Worm (Caenorhabditis elegans): ENCODE results near the gene C49H3.4.
"Not testable (repeated sequence)": the region's sequence is repeated elsewhere in the genome, so short reads cannot be mapped to it uniquely, and the experiment has no call there.

Gene C49H3.4

DNA sequence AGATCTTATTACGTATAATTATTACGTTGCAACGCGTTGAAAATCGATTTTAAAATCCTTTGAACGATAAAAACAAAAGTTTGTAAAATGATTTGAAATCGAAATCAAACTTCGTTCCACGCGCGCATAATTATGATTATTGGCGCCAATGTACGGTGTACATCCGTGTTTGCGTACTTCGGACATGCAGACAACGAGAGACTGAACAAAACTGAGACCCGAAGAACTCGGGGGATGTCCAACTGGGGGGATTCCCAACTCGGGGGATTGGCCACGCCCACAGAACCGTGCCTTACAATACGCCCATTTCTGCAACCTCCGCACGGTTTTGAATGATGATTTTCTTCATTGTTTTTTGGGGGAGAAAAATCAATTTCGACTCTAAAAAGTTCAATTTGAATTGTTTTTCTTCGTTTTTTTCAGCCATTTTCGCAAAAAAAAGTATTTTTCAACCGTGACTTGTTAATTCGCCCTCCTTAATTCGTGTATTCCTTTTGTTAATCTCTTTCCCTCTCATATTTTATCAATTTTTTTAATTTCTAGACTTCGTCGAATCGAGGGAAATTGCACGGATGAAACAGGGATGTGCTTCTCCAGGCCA lies 31.9 kb downstream of the C49H3.4 start, which contains the start of gene F20D12.12 (continued):
- TF ChIP-seq K11D2.4 (GFP tag; IDR thresholded peaks at IDR 0.05), result peak; percentile 91
- TF ChIP-seq ekl-4 (GFP tag; IDR thresholded peaks at IDR 0.05), result peak; percentile 90
- TF ChIP-seq attf-5 (GFP tag; optimal IDR thresholded peaks at IDR 0.05), result peak; percentile 94
- peak; percentile 98 for TF ChIP-seq ztf-28 (GFP tag; IDR thresholded peaks at IDR 0.05)
- peak; percentile 88 for TF ChIP-seq C06A6.2 (GFP tag; conservative IDR thresholded peaks at IDR 0.05)
- TF ChIP-seq B0019.2 (GFP tag; conservative IDR thresholded peaks at IDR 0.05), result peak; percentile 96
- peak; percentile 51 for TF ChIP-seq ZK185.1 (tag; optimal IDR thresholded peaks at IDR 0.05; ENCODE audit: poor library complexity, severe bottlenecking)
- TF ChIP-seq egrh-3 (GFP tag; IDR thresholded peaks at IDR 0.05), result peak; percentile 83
- peak; percentile 59 for TF ChIP-seq tbp1 (GFP tag; optimal IDR thresholded peaks at IDR 0.05)
- TF ChIP-seq Y53F4B.3 (GFP tag; IDR thresholded peaks at IDR 0.05), result peak; percentile 53; the same call in 1 of the 2 replicates
- TF ChIP-seq hsf-1 (GFP tag; IDR thresholded peaks at IDR 0.05), result peak; percentile 88
- peak; percentile 97 for TF ChIP-seq aptf-2 (GFP tag; conservative IDR thresholded peaks at IDR 0.05)
- peak; percentile 19 for TF ChIP-seq snpc-4 (GFP tag; optimal IDR thresholded peaks at IDR 0.05)
- peak in 3 of 4 experiments; percentile 28 to 57 (median 39) for TF ChIP-seq snpc-4 (tag; optimal IDR thresholded peaks at IDR 0.05)
- peak; percentile 96 for TF ChIP-seq rcor-1 (GFP tag; IDR thresholded peaks at IDR 0.05)
- TF ChIP-seq ztf-26 (tag; optimal IDR thresholded peaks at IDR 0.05), result peak; percentile 23
- TF ChIP-seq ztf-18 (tag; optimal IDR thresholded peaks at IDR 0.05), result peak; percentile 38
- peak; percentile 60 for TF ChIP-seq B0336.3 (GFP tag; IDR thresholded peaks at IDR 0.05)
- peak; percentile 71; the same call in 1 of the 2 replicates for TF ChIP-seq let-526 (GFP tag; IDR thresholded peaks at IDR 0.05)
- TF ChIP-seq F33H1.4 (GFP tag; IDR thresholded peaks at IDR 0.05), result peak; percentile 88
- peak; percentile 75; the same call in 1 of the 2 replicates for TF ChIP-seq ztf-6 (GFP tag; IDR thresholded peaks at IDR 0.05)
- peak; percentile 71 for TF ChIP-seq lin-40 (tag; optimal IDR thresholded peaks at IDR 0.05)
- peak; percentile 73 for TF ChIP-seq F49E8.2 (tag; optimal IDR thresholded peaks at IDR 0.05; ENCODE audit: insufficient read depth)
- peak; percentile 78 for TF ChIP-seq lin-54 (GFP tag; optimal IDR thresholded peaks at IDR 0.05)
- 0 out of 2 replicates have a peak, but pooled peaks have one; percentile 40 for TF ChIP-seq ceh-40 (GFP tag; IDR thresholded peaks at IDR 0.05)
- peak; percentile 69 for TF ChIP-seq tlf-1 (GFP tag; optimal IDR thresholded peaks at IDR 0.05)
- TF ChIP-seq nhr-80 (tag; optimal IDR thresholded peaks at IDR 0.05), result peak; percentile 48

DNA sequence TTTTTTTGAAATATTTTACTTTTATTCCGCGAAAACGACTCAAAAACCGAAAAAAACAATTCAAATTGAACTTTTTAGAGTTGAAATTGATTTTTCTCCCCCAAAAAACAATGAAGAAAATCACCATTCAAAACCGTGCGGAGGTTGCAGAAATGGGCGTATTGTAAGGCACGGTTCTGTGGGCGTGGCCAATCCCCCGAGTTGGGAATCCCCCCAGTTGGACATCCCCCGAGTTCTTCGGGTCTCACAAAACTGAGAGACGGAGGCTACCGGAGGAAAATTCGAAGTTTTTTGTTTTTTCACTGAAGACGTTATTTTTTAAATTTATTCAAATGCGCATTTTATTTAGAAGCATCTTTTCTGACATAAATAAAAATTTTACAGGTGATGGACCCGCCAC lies 33.2 kb downstream of the C49H3.4 start, which contains the start of gene mcm-3AP:
Gene mcm-3AP (plus strand): TSS at position 383 of the 400 bp plus-strand sequence.
- TF ChIP-seq C06A6.2 (GFP tag; conservative IDR thresholded peaks at IDR 0.05) (peak; percentile 63; the same call in 1 of the 2 replicates), dox-1 (GFP tag; IDR thresholded peaks at IDR 0.05) (peak; percentile 88), attf-3 (GFP tag; conservative IDR thresholded peaks at IDR 0.05) (peak; percentile 79), K11D2.4 (GFP tag; IDR thresholded peaks at IDR 0.05) (0 out of 2 replicates have a peak, but pooled peaks have one; percentile 28), let-526 (GFP tag; IDR thresholded peaks at IDR 0.05) (0 out of 2 replicates have a peak, but pooled peaks have one; percentile 25), egrh-3 (GFP tag; IDR thresholded peaks at IDR 0.05) (peak; percentile 65), rcor-1 (GFP tag; IDR thresholded peaks at IDR 0.05) (peak; percentile 52), bed-2 (GFP tag; IDR thresholded peaks at IDR 0.05) (peak; percentile 68; the same call in 1 of the 2 replicates), mcd-1 (GFP tag; IDR thresholded peaks at IDR 0.05) (peak; percentile 73), madf-6 (GFP tag; IDR thresholded peaks at IDR 0.05) (peak; percentile 58), F33H1.4 (GFP tag; IDR thresholded peaks at IDR 0.05) (peak; percentile 37), attf-5 (GFP tag; optimal IDR thresholded peaks at IDR 0.05) (peak; percentile 41), aptf-2 (GFP tag; conservative IDR thresholded peaks at IDR 0.05) (peak; percentile 89), Y95B8A.8 (GFP tag; IDR thresholded peaks at IDR 0.05) (0 out of 2 replicates have a peak, but pooled peaks have one; percentile 55), nfyb-1 (GFP tag; IDR thresholded peaks at IDR 0.05) (peak; percentile 65; the same call in 1 of the 2 replicates), Y67H2A.10 (GFP tag; conservative IDR thresholded peaks at IDR 0.05) (peak; percentile 72; the same call in 1 of the 2 replicates), hmg-1.2 (GFP tag; IDR thresholded peaks at IDR 0.05) (peak; percentile 59; the same call in 1 of the 2 replicates), pbrm-1 (GFP tag; IDR thresholded peaks at IDR 0.05) (peak; percentile 39; the same call in 1 of the 2 replicates), cebp-1 (tag; optimal IDR thresholded peaks at IDR 0.05) (peak; percentile 5), D2030.7 (GFP tag; IDR thresholded peaks at IDR 0.05) (peak; percentile 74; the same call in 1 of the 2 replicates), ceh-100 (GFP tag; IDR thresholded peaks at IDR 0.05) (peak; percentile 96), ztf-6 (GFP tag; IDR thresholded peaks at IDR 0.05) (0 out of 2 replicates have a peak, but pooled peaks have one; percentile 55), lin-26 (GFP tag; IDR thresholded peaks at IDR 0.05) (peak; percentile 74; the same call in 1 of the 2 replicates), ztf-28 (GFP tag; IDR thresholded peaks at IDR 0.05) (peak; percentile 76), ztf-25 (GFP tag; IDR thresholded peaks at IDR 0.05) (peak; percentile 84)
- TF ChIP-seq cebp-1 (GFP tag; IDR thresholded peaks at IDR 0.05), result not testable (repeated sequence)
